Fruit fly (Drosophila melanogaster): ENCODE measurements around the gene Trpgamma.

The Trpgamma gene

dm6 chr2L:16683958-16684877 is 7.7 kb upstream of the Trpgamma start, which contains the start of gene CG31807:
Gene CG31807, minus strand, starts transcription at chr2L:16684008.
- TF ChIP-seq Myc (optimal IDR thresholded peaks at IDR 0.05), result no peak
- TF ChIP-seq psq (optimal IDR thresholded peaks at IDR 0.05), result no peak
- TF ChIP-seq insv (optimal IDR thresholded peaks at IDR 0.05), result no peak
- no peak for TF ChIP-seq h (optimal IDR thresholded peaks at IDR 0.05)
- TF ChIP-seq Sin3A (optimal IDR thresholded peaks at IDR 0.05), result no peak
- TF ChIP-seq ttk (optimal IDR thresholded peaks at IDR 0.05), result no peak

dm6 chr2L:16682203-16682602 is 5.7 kb upstream of the Trpgamma start, which contains the start of gene CG33552:
Gene CG33552, plus strand, starts transcription at chr2L:16682503.
- TF ChIP-seq ttk (optimal IDR thresholded peaks at IDR 0.05) (no peak), h (optimal IDR thresholded peaks at IDR 0.05) (no peak), insv (optimal IDR thresholded peaks at IDR 0.05) (no peak), psq (optimal IDR thresholded peaks at IDR 0.05) (no peak), Sin3A (optimal IDR thresholded peaks at IDR 0.05) (no peak), Myc (optimal IDR thresholded peaks at IDR 0.05) (no peak)

- TF ChIP-seq Sin3A (optimal IDR thresholded peaks at IDR 0.05) (no peak), psq (optimal IDR thresholded peaks at IDR 0.05) (no peak), insv (optimal IDR thresholded peaks at IDR 0.05) (no peak), Myc (optimal IDR thresholded peaks at IDR 0.05) (no peak), h (optimal IDR thresholded peaks at IDR 0.05) (no peak)
Measured at dm6 chr2L:16679817-16680683, 3.5 kb upstream of the Trpgamma start, which contains the start of the genes grp and squ. Gene grp, plus strand, starts transcription at chr2L:16680054. Gene squ, plus strand, starts transcription at chr2L:16680054.

dm6 chr2L:16679073-16679472 is 2.6 kb upstream of the Trpgamma start:
- TF ChIP-seq psq (optimal IDR thresholded peaks at IDR 0.05) (no peak), Myc (optimal IDR thresholded peaks at IDR 0.05) (no peak), ttk (optimal IDR thresholded peaks at IDR 0.05) (no peak), h (optimal IDR thresholded peaks at IDR 0.05) (no peak), insv (optimal IDR thresholded peaks at IDR 0.05) (no peak), Sin3A (optimal IDR thresholded peaks at IDR 0.05) (no peak)

- no peak for TF ChIP-seq h (optimal IDR thresholded peaks at IDR 0.05)
- TF ChIP-seq insv (optimal IDR thresholded peaks at IDR 0.05), result no peak
- TF ChIP-seq Myc (optimal IDR thresholded peaks at IDR 0.05), result no peak
- no peak for TF ChIP-seq Sin3A (optimal IDR thresholded peaks at IDR 0.05)
- TF ChIP-seq psq (optimal IDR thresholded peaks at IDR 0.05), result no peak
- no peak for TF ChIP-seq ttk (optimal IDR thresholded peaks at IDR 0.05)
Measured at dm6 chr2L:16672290-16672689, 4.2 kb downstream of the Trpgamma start.

dm6 chr2L:16657467-16657866 is 19.0 kb downstream of the Trpgamma start:
- TF ChIP-seq Sin3A (optimal IDR thresholded peaks at IDR 0.05), result no peak
- TF ChIP-seq psq (optimal IDR thresholded peaks at IDR 0.05), result no peak
- no peak for TF ChIP-seq h (optimal IDR thresholded peaks at IDR 0.05)
- no peak for TF ChIP-seq ttk (optimal IDR thresholded peaks at IDR 0.05)
- no peak for TF ChIP-seq insv (optimal IDR thresholded peaks at IDR 0.05)
- no peak for TF ChIP-seq Myc (optimal IDR thresholded peaks at IDR 0.05)

- TF ChIP-seq insv (optimal IDR thresholded peaks at IDR 0.05) (no peak), ttk (optimal IDR thresholded peaks at IDR 0.05) (no peak), Sin3A (optimal IDR thresholded peaks at IDR 0.05) (no peak), psq (optimal IDR thresholded peaks at IDR 0.05) (no peak), Myc (optimal IDR thresholded peaks at IDR 0.05) (no peak), h (optimal IDR thresholded peaks at IDR 0.05) (no peak)
Measured at dm6 chr2L:16656692-16657109, 19.8 kb downstream of the Trpgamma start.

- TF ChIP-seq insv (optimal IDR thresholded peaks at IDR 0.05) (no peak), h (optimal IDR thresholded peaks at IDR 0.05) (no peak)
Measured at dm6 chr2L:16653541-16653940, 23.0 kb downstream of the Trpgamma start.

dm6 chr2L:16648925-16649324 is 27.6 kb downstream of the Trpgamma start:
- TF ChIP-seq h (optimal IDR thresholded peaks at IDR 0.05), result no peak
- no peak for TF ChIP-seq Sin3A (optimal IDR thresholded peaks at IDR 0.05)
- no peak for TF ChIP-seq ttk (optimal IDR thresholded peaks at IDR 0.05)

dm6 chr2L:16647773-16648172 is 28.7 kb downstream of the Trpgamma start:
- TF ChIP-seq h (optimal IDR thresholded peaks at IDR 0.05), result no peak
- TF ChIP-seq ttk (optimal IDR thresholded peaks at IDR 0.05), result no peak
- no peak for TF ChIP-seq psq (optimal IDR thresholded peaks at IDR 0.05)
- no peak for TF ChIP-seq Myc (optimal IDR thresholded peaks at IDR 0.05)
- TF ChIP-seq insv (optimal IDR thresholded peaks at IDR 0.05), result no peak

dm6 chr2L:16645479-16646302 is 30.8 kb downstream of the Trpgamma start:
- TF ChIP-seq ttk (optimal IDR thresholded peaks at IDR 0.05) (no peak), Myc (optimal IDR thresholded peaks at IDR 0.05) (no peak), insv (optimal IDR thresholded peaks at IDR 0.05) (no peak), Sin3A (optimal IDR thresholded peaks at IDR 0.05) (no peak), h (optimal IDR thresholded peaks at IDR 0.05) (no peak), psq (optimal IDR thresholded peaks at IDR 0.05) (no peak)

Data from Kc167 (cell line).